Fruit fly (Drosophila melanogaster) whole organism, embryonic: Measurements from ENCODE around the gene uncNacbeta.
A peak's percentile ranks its signal among the peaks of the same experiment; 100 is the strongest.

Experiments used
- CG17186 ChIP-seq: fragments of 200-800 bp; sonication (Bioruptor generic); optimal IDR thresholded peaks from 3 replicates; lab custom pipeline; 2017; ENCODE audit warnings: missing biosample characterization, missing genetic modification reagents, missing genetic modification characterization
- CG9876 ChIP-seq: fragments of 200-800 bp; sonication (Bioruptor generic); optimal IDR thresholded peaks from 2 replicates; lab custom pipeline; 2016; ENCODE audit warnings: missing biosample characterization, missing genetic modification characterization
- hkb ChIP-seq, 2 experiments: fragments of 200-800 bp in 1 of 2; fragments of >200 bp in 1 of 2; sonication (Bioruptor generic) in 1 of 2; IDR thresholded peaks in 1 of 2; optimal IDR thresholded peaks in 1 of 2; 2 replicates each; pipeline versions ENCODE4 v1.3.6 to Lab custom; 2017 to 2022; ENCODE audit warnings: missing biosample characterization in 1 of 2, missing genetic modification characterization in 1 of 2
- unc-4 ChIP-seq: fragments of 200-800 bp; sonication (Bioruptor generic); IDR thresholded peaks from 2 replicates; pipeline ENCODE4 v1.3.6; 2022; ENCODE audit warnings: missing biosample characterization, missing genetic modification characterization; ENCODE audit not compliant: partially characterized antibody

dm6 chr2L:563769-564550 is at the start of gene uncNacbeta, which contains the start of gene CG2794:
- TF ChIP-seq CG17186 (GFP tag; lab: Kevin White, UChicago), result peak; percentile 20
- TF ChIP-seq CG9876 (GFP tag; lab: Kevin White, UChicago), result no peak
- peak; percentile 63 for TF ChIP-seq unc-4 (GFP tag; lab: Robert Waterston, UW)
- TF ChIP-seq hkb (optimal IDR thresholded peaks at IDR 0.05; lab: Kevin White, UChicago), result no peak
- no peak for TF ChIP-seq hkb (GFP tag; IDR thresholded peaks at IDR 0.05; lab: Robert Waterston, UW)
